Worm (Caenorhabditis elegans): Measurements from ENCODE around the gene dnj-7.

Gene dnj-7

ce11 chrX:7193894-7194614 is at the start of gene dnj-7:
Gene dnj-7, plus strand, starts transcription at chrX:7194564.
- TF ChIP-seq klf-2 (GFP tag; conservative IDR thresholded peaks at IDR 0.05), result no peak
- no peak for TF ChIP-seq ref-1 (GFP tag; conservative IDR thresholded peaks at IDR 0.05)
- no peak for TF ChIP-seq ztf-23 (GFP tag; IDR thresholded peaks at IDR 0.05)
- TF ChIP-seq tab-1 (GFP tag; IDR thresholded peaks at IDR 0.05), result no peak
- TF ChIP-seq ztf-29 (GFP tag; IDR thresholded peaks at IDR 0.05), result no peak
- no peak for TF ChIP-seq med-1 (GFP tag; optimal IDR thresholded peaks at IDR 0.05; ENCODE audit: insufficient read depth)
- TF ChIP-seq flt-1 (GFP tag; IDR thresholded peaks at IDR 0.05), result no peak
- TF ChIP-seq T22C8.4 (GFP tag; IDR thresholded peaks at IDR 0.05), result no peak
- no peak for TF ChIP-seq cog-1 (tag; optimal IDR thresholded peaks at IDR 0.05)

ce11 chrX:7149670-7150069 is 44.7 kb upstream of the dnj-7 start:
- TF ChIP-seq med-1 (GFP tag; optimal IDR thresholded peaks at IDR 0.05; ENCODE audit: insufficient read depth), result no peak
- no peak for TF ChIP-seq tab-1 (GFP tag; IDR thresholded peaks at IDR 0.05)
- no peak for TF ChIP-seq ref-1 (GFP tag; conservative IDR thresholded peaks at IDR 0.05)
- TF ChIP-seq cog-1 (tag; optimal IDR thresholded peaks at IDR 0.05), result no peak
- TF ChIP-seq klf-2 (GFP tag; conservative IDR thresholded peaks at IDR 0.05), result no peak
- no peak for TF ChIP-seq ztf-23 (GFP tag; IDR thresholded peaks at IDR 0.05)
- no peak for TF ChIP-seq flt-1 (GFP tag; IDR thresholded peaks at IDR 0.05)
- no peak for TF ChIP-seq ztf-29 (GFP tag; IDR thresholded peaks at IDR 0.05)
- TF ChIP-seq T22C8.4 (GFP tag; IDR thresholded peaks at IDR 0.05), result no peak

- TF ChIP-seq klf-2 (GFP tag; conservative IDR thresholded peaks at IDR 0.05) (no peak), ref-1 (GFP tag; conservative IDR thresholded peaks at IDR 0.05) (no peak), ztf-29 (GFP tag; IDR thresholded peaks at IDR 0.05) (no peak), T22C8.4 (GFP tag; IDR thresholded peaks at IDR 0.05) (no peak), flt-1 (GFP tag; IDR thresholded peaks at IDR 0.05) (peak; percentile 62; the same call in 1 of the 2 replicates), cog-1 (tag; optimal IDR thresholded peaks at IDR 0.05) (no peak), med-1 (GFP tag; optimal IDR thresholded peaks at IDR 0.05; ENCODE audit: insufficient read depth) (no peak), tab-1 (GFP tag; IDR thresholded peaks at IDR 0.05) (no peak), ztf-23 (GFP tag; IDR thresholded peaks at IDR 0.05) (peak; percentile 29; the same call in 1 of the 2 replicates)
Measured at ce11 chrX:7151189-7151857, 43.0 kb upstream of the dnj-7 start, which contains the start of gene lam-2. Gene lam-2, minus strand, starts transcription at chrX:7151239.

- TF ChIP-seq ztf-29 (GFP tag; IDR thresholded peaks at IDR 0.05), result no peak
- no peak for TF ChIP-seq tab-1 (GFP tag; IDR thresholded peaks at IDR 0.05)
- TF ChIP-seq ztf-23 (GFP tag; IDR thresholded peaks at IDR 0.05), result no peak
Measured at ce11 chrX:7151976-7152528, 42.3 kb upstream of the dnj-7 start.

- TF ChIP-seq flt-1 (GFP tag; IDR thresholded peaks at IDR 0.05) (no peak), ref-1 (GFP tag; conservative IDR thresholded peaks at IDR 0.05) (no peak), cog-1 (tag; optimal IDR thresholded peaks at IDR 0.05) (no peak), klf-2 (GFP tag; conservative IDR thresholded peaks at IDR 0.05) (no peak), med-1 (GFP tag; optimal IDR thresholded peaks at IDR 0.05; ENCODE audit: insufficient read depth) (no peak), ztf-23 (GFP tag; IDR thresholded peaks at IDR 0.05) (no peak), ztf-29 (GFP tag; IDR thresholded peaks at IDR 0.05) (no peak)
Measured at ce11 chrX:7153460-7153859, 40.9 kb upstream of the dnj-7 start.

ce11 chrX:7155879-7156278 is 38.5 kb upstream of the dnj-7 start, which contains the start of gene C54D1.7:
Gene C54D1.7, minus strand, starts transcription at chrX:7156035.
- TF ChIP-seq tab-1 (GFP tag; IDR thresholded peaks at IDR 0.05) (no peak), med-1 (GFP tag; optimal IDR thresholded peaks at IDR 0.05; ENCODE audit: insufficient read depth) (no peak), ztf-29 (GFP tag; IDR thresholded peaks at IDR 0.05) (no peak), flt-1 (GFP tag; IDR thresholded peaks at IDR 0.05) (no peak), ref-1 (GFP tag; conservative IDR thresholded peaks at IDR 0.05) (no peak), ztf-23 (GFP tag; IDR thresholded peaks at IDR 0.05) (no peak), T22C8.4 (GFP tag; IDR thresholded peaks at IDR 0.05) (no peak), klf-2 (GFP tag; conservative IDR thresholded peaks at IDR 0.05) (no peak), cog-1 (tag; optimal IDR thresholded peaks at IDR 0.05) (no peak)

- TF ChIP-seq klf-2 (GFP tag; conservative IDR thresholded peaks at IDR 0.05) (no peak), T22C8.4 (GFP tag; IDR thresholded peaks at IDR 0.05) (no peak), ref-1 (GFP tag; conservative IDR thresholded peaks at IDR 0.05) (no peak), med-1 (GFP tag; optimal IDR thresholded peaks at IDR 0.05; ENCODE audit: insufficient read depth) (no peak), tab-1 (GFP tag; IDR thresholded peaks at IDR 0.05) (no peak), ztf-29 (GFP tag; IDR thresholded peaks at IDR 0.05) (no peak), cog-1 (tag; optimal IDR thresholded peaks at IDR 0.05) (no peak), ztf-23 (GFP tag; IDR thresholded peaks at IDR 0.05) (no peak), flt-1 (GFP tag; IDR thresholded peaks at IDR 0.05) (no peak)
Measured at ce11 chrX:7157483-7157882, 36.9 kb upstream of the dnj-7 start.

ce11 chrX:7158736-7159135 is 35.6 kb upstream of the dnj-7 start, which contains the start of gene pgp-10:
Gene pgp-10, plus strand, starts transcription at chrX:7159036.
- no peak for TF ChIP-seq med-1 (GFP tag; optimal IDR thresholded peaks at IDR 0.05; ENCODE audit: insufficient read depth)
- TF ChIP-seq flt-1 (GFP tag; IDR thresholded peaks at IDR 0.05), result no peak
- no peak for TF ChIP-seq ztf-29 (GFP tag; IDR thresholded peaks at IDR 0.05)
- TF ChIP-seq T22C8.4 (GFP tag; IDR thresholded peaks at IDR 0.05), result no peak
- no peak for TF ChIP-seq ref-1 (GFP tag; conservative IDR thresholded peaks at IDR 0.05)
- TF ChIP-seq klf-2 (GFP tag; conservative IDR thresholded peaks at IDR 0.05), result no peak
- no peak for TF ChIP-seq tab-1 (GFP tag; IDR thresholded peaks at IDR 0.05)
- no peak for TF ChIP-seq cog-1 (tag; optimal IDR thresholded peaks at IDR 0.05)
- no peak for TF ChIP-seq ztf-23 (GFP tag; IDR thresholded peaks at IDR 0.05)

- TF ChIP-seq med-1 (GFP tag; optimal IDR thresholded peaks at IDR 0.05; ENCODE audit: insufficient read depth), result no peak
- no peak for TF ChIP-seq tab-1 (GFP tag; IDR thresholded peaks at IDR 0.05)
- TF ChIP-seq cog-1 (tag; optimal IDR thresholded peaks at IDR 0.05), result no peak
- TF ChIP-seq klf-2 (GFP tag; conservative IDR thresholded peaks at IDR 0.05), result no peak
- no peak for TF ChIP-seq T22C8.4 (GFP tag; IDR thresholded peaks at IDR 0.05)
- TF ChIP-seq ztf-29 (GFP tag; IDR thresholded peaks at IDR 0.05), result no peak
- no peak for TF ChIP-seq ztf-23 (GFP tag; IDR thresholded peaks at IDR 0.05)
- TF ChIP-seq flt-1 (GFP tag; IDR thresholded peaks at IDR 0.05), result no peak
Measured at ce11 chrX:7162764-7163163, 31.6 kb upstream of the dnj-7 start.
